Worm (Caenorhabditis elegans): ENCODE data around the gene F23D12.3.

The F23D12.3 gene

ce11 chrX:14478743-14479428 is 36.5 kb downstream of the F23D12.3 start, which contains the start of gene M163.11:
M163.11 (plus strand) TSS chrX:14479378.
- no peak for TF ChIP-seq klf-2 (GFP tag; conservative IDR thresholded peaks at IDR 0.05)
- TF ChIP-seq ztf-23 (GFP tag; IDR thresholded peaks at IDR 0.05): 0 out of 2 replicates have a peak, but pooled peaks have one; percentile 46

ce11 chrX:14480248-14480647 is 37.8 kb downstream of the F23D12.3 start, which contains the start of gene gfi-3:
gfi-3 (plus strand) TSS chrX:14480572.
- TF ChIP-seq med-1 (GFP tag; optimal IDR thresholded peaks at IDR 0.05; ENCODE audit: insufficient read depth) (peak; percentile 40), T22C8.4 (GFP tag; IDR thresholded peaks at IDR 0.05) (peak; percentile 13; the same call in 1 of the 2 replicates), ref-1 (GFP tag; conservative IDR thresholded peaks at IDR 0.05) (no peak), ztf-29 (GFP tag; IDR thresholded peaks at IDR 0.05) (no peak), flt-1 (GFP tag; IDR thresholded peaks at IDR 0.05) (no peak; the same call in 1 of the 2 replicates), tab-1 (GFP tag; IDR thresholded peaks at IDR 0.05) (no peak), cog-1 (tag; optimal IDR thresholded peaks at IDR 0.05) (no peak), ztf-23 (GFP tag; IDR thresholded peaks at IDR 0.05) (peak; percentile 81), klf-2 (GFP tag; conservative IDR thresholded peaks at IDR 0.05) (no peak)

ce11 chrX:14481637-14482036 is 39.2 kb downstream of the F23D12.3 start:
- TF ChIP-seq ref-1 (GFP tag; conservative IDR thresholded peaks at IDR 0.05): no peak
- TF ChIP-seq T22C8.4 (GFP tag; IDR thresholded peaks at IDR 0.05): no peak
- no peak for TF ChIP-seq flt-1 (GFP tag; IDR thresholded peaks at IDR 0.05)
- no peak for TF ChIP-seq tab-1 (GFP tag; IDR thresholded peaks at IDR 0.05)
- TF ChIP-seq cog-1 (tag; optimal IDR thresholded peaks at IDR 0.05): no peak
- no peak for TF ChIP-seq med-1 (GFP tag; optimal IDR thresholded peaks at IDR 0.05; ENCODE audit: insufficient read depth)
- TF ChIP-seq ztf-29 (GFP tag; IDR thresholded peaks at IDR 0.05): no peak
- TF ChIP-seq klf-2 (GFP tag; conservative IDR thresholded peaks at IDR 0.05): no peak
- no peak for TF ChIP-seq ztf-23 (GFP tag; IDR thresholded peaks at IDR 0.05)

ce11 chrX:14484827-14485226 is 42.4 kb downstream of the F23D12.3 start, which contains the start of gene M163.8:
M163.8 (plus strand) TSS chrX:14485127.
- no peak for TF ChIP-seq ref-1 (GFP tag; conservative IDR thresholded peaks at IDR 0.05)
- no peak for TF ChIP-seq cog-1 (tag; optimal IDR thresholded peaks at IDR 0.05)
- no peak for TF ChIP-seq ztf-29 (GFP tag; IDR thresholded peaks at IDR 0.05)
- TF ChIP-seq tab-1 (GFP tag; IDR thresholded peaks at IDR 0.05): no peak
- no peak for TF ChIP-seq T22C8.4 (GFP tag; IDR thresholded peaks at IDR 0.05)
- no peak for TF ChIP-seq flt-1 (GFP tag; IDR thresholded peaks at IDR 0.05)
- no peak for TF ChIP-seq ztf-23 (GFP tag; IDR thresholded peaks at IDR 0.05)
- TF ChIP-seq klf-2 (GFP tag; conservative IDR thresholded peaks at IDR 0.05): no peak
- TF ChIP-seq med-1 (GFP tag; optimal IDR thresholded peaks at IDR 0.05; ENCODE audit: insufficient read depth): no peak

- TF ChIP-seq ztf-23 (GFP tag; IDR thresholded peaks at IDR 0.05) (no peak), T22C8.4 (GFP tag; IDR thresholded peaks at IDR 0.05) (no peak), tab-1 (GFP tag; IDR thresholded peaks at IDR 0.05) (no peak), flt-1 (GFP tag; IDR thresholded peaks at IDR 0.05) (peak; percentile 70; the same call in 1 of the 2 replicates), ref-1 (GFP tag; conservative IDR thresholded peaks at IDR 0.05) (no peak), ztf-29 (GFP tag; IDR thresholded peaks at IDR 0.05) (no peak), cog-1 (tag; optimal IDR thresholded peaks at IDR 0.05) (peak; percentile 17), klf-2 (GFP tag; conservative IDR thresholded peaks at IDR 0.05) (no peak), med-1 (GFP tag; optimal IDR thresholded peaks at IDR 0.05; ENCODE audit: insufficient read depth) (no peak)
Observed at ce11 chrX:14486503-14486902, 44.1 kb downstream of the F23D12.3 start.

ce11 chrX:14487333-14487732 is 44.9 kb downstream of the F23D12.3 start:
- no peak for TF ChIP-seq klf-2 (GFP tag; conservative IDR thresholded peaks at IDR 0.05)
- no peak for TF ChIP-seq ztf-29 (GFP tag; IDR thresholded peaks at IDR 0.05)
- no peak for TF ChIP-seq ztf-23 (GFP tag; IDR thresholded peaks at IDR 0.05)
- TF ChIP-seq ref-1 (GFP tag; conservative IDR thresholded peaks at IDR 0.05): no peak
- TF ChIP-seq cog-1 (tag; optimal IDR thresholded peaks at IDR 0.05): no peak
- no peak for TF ChIP-seq med-1 (GFP tag; optimal IDR thresholded peaks at IDR 0.05; ENCODE audit: insufficient read depth)
- no peak for TF ChIP-seq flt-1 (GFP tag; IDR thresholded peaks at IDR 0.05)
- TF ChIP-seq tab-1 (GFP tag; IDR thresholded peaks at IDR 0.05): no peak
- no peak for TF ChIP-seq T22C8.4 (GFP tag; IDR thresholded peaks at IDR 0.05)

- no peak for TF ChIP-seq ztf-23 (GFP tag; IDR thresholded peaks at IDR 0.05)
- TF ChIP-seq T22C8.4 (GFP tag; IDR thresholded peaks at IDR 0.05): no peak
- no peak for TF ChIP-seq ztf-29 (GFP tag; IDR thresholded peaks at IDR 0.05)
- TF ChIP-seq med-1 (GFP tag; optimal IDR thresholded peaks at IDR 0.05; ENCODE audit: insufficient read depth): no peak
- TF ChIP-seq klf-2 (GFP tag; conservative IDR thresholded peaks at IDR 0.05): no peak
- no peak for TF ChIP-seq tab-1 (GFP tag; IDR thresholded peaks at IDR 0.05)
Observed at ce11 chrX:14487832-14488231, 45.4 kb downstream of the F23D12.3 start.

ce11 chrX:14489945-14490344 is 47.5 kb downstream of the F23D12.3 start, which contains the start of gene his-24:
his-24 (plus strand) TSS chrX:14490094.
- peak; percentile 47; the same call in 1 of the 2 replicates for TF ChIP-seq klf-2 (GFP tag; conservative IDR thresholded peaks at IDR 0.05)
- peak; percentile 71; the same call in 1 of the 2 replicates for TF ChIP-seq ztf-23 (GFP tag; IDR thresholded peaks at IDR 0.05)
- 0 out of 2 replicates have a peak, but pooled peaks have one; percentile 36 for TF ChIP-seq T22C8.4 (GFP tag; IDR thresholded peaks at IDR 0.05)
- no peak for TF ChIP-seq med-1 (GFP tag; optimal IDR thresholded peaks at IDR 0.05; ENCODE audit: insufficient read depth)
- no peak for TF ChIP-seq ztf-29 (GFP tag; IDR thresholded peaks at IDR 0.05)
- TF ChIP-seq flt-1 (GFP tag; IDR thresholded peaks at IDR 0.05): peak; percentile 83
- TF ChIP-seq tab-1 (GFP tag; IDR thresholded peaks at IDR 0.05): peak; percentile 45; the same call in 1 of the 2 replicates
- peak; percentile 72 for TF ChIP-seq cog-1 (tag; optimal IDR thresholded peaks at IDR 0.05)
- no peak for TF ChIP-seq ref-1 (GFP tag; conservative IDR thresholded peaks at IDR 0.05)

- no peak for TF ChIP-seq med-1 (GFP tag; optimal IDR thresholded peaks at IDR 0.05; ENCODE audit: insufficient read depth)
- TF ChIP-seq ref-1 (GFP tag; conservative IDR thresholded peaks at IDR 0.05): no peak
- TF ChIP-seq ztf-23 (GFP tag; IDR thresholded peaks at IDR 0.05): 0 out of 2 replicates have a peak, but pooled peaks have one; percentile 8
Observed at ce11 chrX:14490486-14490885, 48.1 kb downstream of the F23D12.3 start.

Data from whole organism, midembryonic.